Comparison of ENCODE assay signal across 1 fruit fly cellular context in the genomic region with DNA sequence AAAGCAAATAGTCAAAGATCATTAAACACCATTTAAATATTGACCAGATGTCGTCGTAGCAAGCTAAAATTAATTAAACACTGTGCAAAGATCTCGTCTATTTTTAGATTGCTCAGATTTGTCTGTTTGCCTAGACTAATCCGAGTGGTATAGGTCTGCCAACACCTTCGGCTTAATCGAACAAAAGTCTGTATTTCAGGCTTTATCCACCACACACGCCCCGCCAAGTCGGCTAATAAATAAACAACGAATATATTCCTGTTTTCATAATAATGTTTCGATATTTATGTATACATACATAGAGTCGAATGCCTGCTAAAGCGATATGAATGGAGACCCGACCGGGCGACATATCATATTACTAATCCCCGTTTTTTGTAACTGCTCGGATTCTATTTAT.
TF ChIP-seq lines count a peak whose summit lies in the region.

No protein-coding gene starts in this region.

TF ChIP-seq in whole organism, embryonic, 481 proteins besides CTCF, POLR2A, EP300 and RAD21 (continued from another document):
- TF ChIP-seq CG13775 (GFP tag; optimal IDR thresholded peaks at IDR 0.05; lab: Kevin White, UChicago) (no peak), CG12769 (tag; optimal IDR thresholded peaks at IDR 0.05; lab: Kevin White, UChicago) (peak; percentile 58), pfk (GFP tag; optimal IDR thresholded peaks at IDR 0.05; lab: Kevin White, UChicago) (no peak), Hey (tag; optimal IDR thresholded peaks at IDR 0.05; lab: Kevin White, UChicago) (no peak), CG1529 (GFP tag; optimal IDR thresholded peaks at IDR 0.05; lab: Kevin White, UChicago) (no peak), Jarid2 (GFP tag; optimal IDR thresholded peaks at IDR 0.05; lab: Kevin White, UChicago) (no peak), fd102C (GFP tag; optimal IDR thresholded peaks at IDR 0.05; lab: Kevin White, UChicago) (no peak), CG13296 (GFP tag; optimal IDR thresholded peaks at IDR 0.05; lab: Kevin White, UChicago) (no peak), Dbx (GFP tag; IDR thresholded peaks at IDR 0.05; lab: Robert Waterston, UW) (no peak), Adf1 (GFP tag; IDR thresholded peaks at IDR 0.05; lab: Robert Waterston, UW) (no peak), CG6689 (GFP tag; IDR thresholded peaks at IDR 0.05; lab: Robert Waterston, UW) (no peak), lab (GFP tag; optimal IDR thresholded peaks at IDR 0.05; lab: Kevin White, UChicago) (peak; percentile 33), bcd (GFP tag; optimal IDR thresholded peaks at IDR 0.05; lab: Kevin White, UChicago) (no peak), CG13894 (tag; optimal IDR thresholded peaks at IDR 0.05; lab: Kevin White, UChicago) (peak; percentile 76), CG11456 (GFP tag; IDR thresholded peaks at IDR 0.05; lab: Robert Waterston, UW) (no peak), dmrt99B (tag; optimal IDR thresholded peaks at IDR 0.05; lab: Kevin White, UChicago) (no peak), CG17385 (GFP tag; optimal IDR thresholded peaks at IDR 0.05; lab: Kevin White, UChicago) (no peak), CG3065 (GFP tag; optimal IDR thresholded peaks at IDR 0.05; lab: Kevin White, UChicago) (no peak), oc (tag; optimal IDR thresholded peaks at IDR 0.05; lab: Kevin White, UChicago) (no peak), CG11085 (GFP tag; IDR thresholded peaks at IDR 0.05; lab: Robert Waterston, UW) (no peak), CG9817 (tag; optimal IDR thresholded peaks at IDR 0.05; lab: Kevin White, UChicago) (no peak), CG7963 (GFP tag; IDR thresholded peaks at IDR 0.05; lab: Robert Waterston, UW; ENCODE audit: partially characterized antibody) (no peak), CG3281 (GFP tag; optimal IDR thresholded peaks at IDR 0.05; lab: Kevin White, UChicago) (peak; percentile 10), BtbVII (GFP tag; optimal IDR thresholded peaks at IDR 0.05; lab: Kevin White, UChicago) (no peak), Lim3 (GFP tag; IDR thresholded peaks at IDR 0.05; lab: Robert Waterston, UW) (no peak), NfI (GFP tag; optimal IDR thresholded peaks at IDR 0.05; lab: Kevin White, UChicago) (no peak), CG30020 (tag; optimal IDR thresholded peaks at IDR 0.05; lab: Kevin White, UChicago) (no peak), unc-4 (GFP tag; IDR thresholded peaks at IDR 0.05; lab: Robert Waterston, UW; ENCODE audit: partially characterized antibody) (no peak), grn (GFP tag; optimal IDR thresholded peaks at IDR 0.05; lab: Kevin White, UChicago) (no peak), CG10654 (GFP tag; optimal IDR thresholded peaks at IDR 0.05; lab: Kevin White, UChicago) (no peak), tgo (GFP tag; IDR thresholded peaks at IDR 0.05; lab: Robert Waterston, UW) (no peak), Hr3 (GFP tag; optimal IDR thresholded peaks at IDR 0.05; lab: Kevin White, UChicago) (no peak), CG2199 (GFP tag; IDR thresholded peaks at IDR 0.05; lab: Robert Waterston, UW) (no peak), B-H2 (GFP tag; optimal IDR thresholded peaks at IDR 0.05; lab: Kevin White, UChicago) (no peak)
TF ChIP-seq in whole organism, embryonic: peak in this region for 9.
